Fruit fly (Drosophila melanogaster): ENCODE measurements around the gene CG8915.

The CG8915 gene

dm6 chrX:17293385-17293784, 48.6 kb upstream of the CG8915 start (continued):
- TF ChIP-seq NC2β (GFP tag; optimal IDR thresholded peaks at IDR 0.05) (no peak), Lpt (GFP tag; optimal IDR thresholded peaks at IDR 0.05) (no peak), bowl (GFP tag; IDR thresholded peaks at IDR 0.05) (no peak), HLH54F (GFP tag; optimal IDR thresholded peaks at IDR 0.05) (no peak), sc (optimal IDR thresholded peaks at IDR 0.05) (no peak), sc (GFP tag; optimal IDR thresholded peaks at IDR 0.05) (no peak), pfk (GFP tag; optimal IDR thresholded peaks at IDR 0.05) (no peak), CG32772 (GFP tag; IDR thresholded peaks at IDR 0.05) (0 out of 2 replicates have a peak, but pooled peaks have one; percentile 30), gt (GFP tag; IDR thresholded peaks at IDR 0.05) (no peak), peb (GFP tag; IDR thresholded peaks at IDR 0.05) (0 out of 2 replicates have a peak, but pooled peaks have one; percentile 11), B-H1 (GFP tag; IDR thresholded peaks at IDR 0.05) (peak; percentile 35; the same call in 2 of the 3 replicates), CG9609 (GFP tag; optimal IDR thresholded peaks at IDR 0.05) (no peak), amos (GFP tag; IDR thresholded peaks at IDR 0.05; ENCODE audit: partially characterized antibody) (no peak), CG10959 (GFP tag; IDR thresholded peaks at IDR 0.05) (no peak), unc-4 (GFP tag; IDR thresholded peaks at IDR 0.05; ENCODE audit: partially characterized antibody) (no peak), CG4854 (GFP tag; optimal IDR thresholded peaks at IDR 0.05) (no peak), CG7271 (tag; optimal IDR thresholded peaks at IDR 0.05) (peak; percentile 14), tll (GFP tag; optimal IDR thresholded peaks at IDR 0.05) (no peak), CG11723 (GFP tag; optimal IDR thresholded peaks at IDR 0.05) (no peak), al (GFP tag; IDR thresholded peaks at IDR 0.05) (peak; percentile 14; the same call in 1 of the 2 replicates), Max (GFP tag; optimal IDR thresholded peaks at IDR 0.05) (peak; percentile 19), Drgx (GFP tag; IDR thresholded peaks at IDR 0.05) (no peak; the same call in 1 of the 2 replicates), Bgb (GFP tag; IDR thresholded peaks at IDR 0.05; ENCODE audit: partially characterized antibody) (no peak), CG6683 (GFP tag; optimal IDR thresholded peaks at IDR 0.05) (peak; percentile 17), run (tag; optimal IDR thresholded peaks at IDR 0.05) (peak; percentile 5), Ssrp (tag; optimal IDR thresholded peaks at IDR 0.05) (peak; percentile 7), Hr78 (GFP tag; optimal IDR thresholded peaks at IDR 0.05) (peak in 1 of 2 experiments; percentile 52), CG3726 (GFP tag; IDR thresholded peaks at IDR 0.05) (no peak), insv (GFP tag; optimal IDR thresholded peaks at IDR 0.05) (no peak), CG4360 (GFP tag; IDR thresholded peaks at IDR 0.05) (no peak), CG18619 (GFP tag; optimal IDR thresholded peaks at IDR 0.05) (no peak), CG1603 (tag; optimal IDR thresholded peaks at IDR 0.05) (no peak), Meics (GFP tag; optimal IDR thresholded peaks at IDR 0.05) (peak; percentile 55), CG7928 (GFP tag; optimal IDR thresholded peaks at IDR 0.05) (peak; percentile 0), Bteb2 (GFP tag; optimal IDR thresholded peaks at IDR 0.05) (no peak), GATAe (GFP tag; conservative IDR thresholded peaks at IDR 0.05) (no peak), Dbx (GFP tag; IDR thresholded peaks at IDR 0.05) (peak; percentile 60; the same call in 1 of the 3 replicates), vvl (GFP tag; IDR thresholded peaks at IDR 0.05) (peak; percentile 58), CG4730 (GFP tag; IDR thresholded peaks at IDR 0.05) (peak; percentile 53), MESR4 (GFP tag; optimal IDR thresholded peaks at IDR 0.05) (no peak)

DNA sequence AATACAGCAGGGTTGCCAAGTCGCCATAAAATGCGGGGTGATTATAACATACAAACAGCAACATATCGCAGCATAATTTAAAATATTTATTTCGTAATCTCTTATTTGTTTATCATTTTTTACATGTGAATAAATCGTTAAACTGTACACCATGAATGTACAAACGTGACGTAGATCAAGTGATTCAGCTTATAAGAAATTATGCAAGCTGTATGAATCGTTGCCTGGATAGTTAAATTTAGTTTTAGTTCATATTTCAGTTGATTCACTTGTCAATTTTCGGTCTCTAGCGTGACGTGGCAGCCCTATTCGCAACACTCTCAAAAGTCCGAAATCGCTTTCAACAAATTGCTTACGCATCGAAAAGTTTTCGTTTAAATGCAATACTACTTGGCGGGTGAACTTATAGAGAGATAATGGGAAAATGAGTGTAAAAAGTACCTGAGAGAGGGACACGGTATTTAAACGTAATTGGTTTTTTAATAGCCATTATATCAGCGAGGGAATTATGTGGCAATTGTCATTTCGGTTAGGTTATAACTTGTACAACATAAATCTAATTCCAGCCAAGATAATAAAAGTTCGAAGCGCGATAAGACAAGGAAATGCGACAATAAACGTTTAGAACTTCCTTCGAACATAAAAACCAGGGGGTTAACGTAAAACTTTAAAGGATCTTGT, 47.4 kb upstream of the CG8915 start:
- TF ChIP-seq Six4 (GFP tag; optimal IDR thresholded peaks at IDR 0.05), result peak; percentile 16
- peak; percentile 60 for TF ChIP-seq CG12155 (GFP tag; optimal IDR thresholded peaks at IDR 0.05)
- peak; percentile 24 for TF ChIP-seq CG3995 (GFP tag; optimal IDR thresholded peaks at IDR 0.05)
- peak; percentile 77 for TF ChIP-seq unpg (GFP tag; optimal IDR thresholded peaks at IDR 0.05)
- TF ChIP-seq shn (GFP tag; optimal IDR thresholded peaks at IDR 0.05), result peak; percentile 4
- TF ChIP-seq CG7271 (tag; optimal IDR thresholded peaks at IDR 0.05), result no peak
- no peak for TF ChIP-seq slou (GFP tag; optimal IDR thresholded peaks at IDR 0.05)
- peak; percentile 80 for TF ChIP-seq Hmr (GFP tag; optimal IDR thresholded peaks at IDR 0.05)
- TF ChIP-seq CG8944 (GFP tag; optimal IDR thresholded peaks at IDR 0.05), result no peak
- 0 out of 2 replicates have a peak, but pooled peaks have one; percentile 41 for TF ChIP-seq E2f2 (GFP tag; IDR thresholded peaks at IDR 0.05)
- no peak for TF ChIP-seq corto (GFP tag; optimal IDR thresholded peaks at IDR 0.05)
- no peak for TF ChIP-seq Elba2 (GFP tag; optimal IDR thresholded peaks at IDR 0.05)
- TF ChIP-seq Myb (GFP tag; optimal IDR thresholded peaks at IDR 0.05), result peak; percentile 30
